Worm (Caenorhabditis elegans): ENCODE results near the gene gspd-1.

ce11 chrIV:11311484-11311883 is 5.7 kb upstream of the gspd-1 start:
- no peak for TF ChIP-seq ama-1 (optimal IDR thresholded peaks at IDR 0.05)
- TF ChIP-seq flt-1 (GFP tag; IDR thresholded peaks at IDR 0.05): no peak
- TF ChIP-seq tra-4 (tag; optimal IDR thresholded peaks at IDR 0.05): no peak
- no peak for TF ChIP-seq ceh-36 (tag; optimal IDR thresholded peaks at IDR 0.05)
- TF ChIP-seq pes-1 (GFP tag; IDR thresholded peaks at IDR 0.05): no peak
- no peak for TF ChIP-seq ceh-13 (GFP tag; optimal IDR thresholded peaks at IDR 0.05)
- TF ChIP-seq ets-7 (tag; optimal IDR thresholded peaks at IDR 0.05): no peak
- no peak for TF ChIP-seq aly-1 (tag; optimal IDR thresholded peaks at IDR 0.05)

Data from whole organism, early embryonic.